Fruit fly (Drosophila melanogaster) whole organism, embryonic: ENCODE measurements around the gene FucTC.
A peak's percentile ranks its signal among the peaks of the same experiment; 100 is the strongest.

Experiments used
- ATbp ChIP-seq: fragments of 200-800 bp; sonication (Bioruptor generic); optimal IDR thresholded peaks from 2 replicates; lab custom pipeline; 2017; ENCODE audit warnings: missing biosample characterization, mild to moderate bottlenecking, missing genetic modification characterization, missing genetic modification reagents
- Bdp1 ChIP-seq: fragments of 200-800 bp; sonication (Bioruptor generic); optimal IDR thresholded peaks from 3 replicates; lab custom pipeline; 2016; ENCODE audit warnings: missing biosample characterization, missing genetic modification characterization
- Blimp-1 ChIP-seq: fragments of 200-800 bp; sonication (Bioruptor generic); optimal IDR thresholded peaks from 3 replicates; lab custom pipeline; 2018; ENCODE audit warnings: missing biosample characterization, missing genetic modification characterization, mild to moderate bottlenecking, moderate library complexity, missing genetic modification reagents
- CG10209 ChIP-seq: fragments of 200-800 bp; sonication (Bioruptor generic); optimal IDR thresholded peaks from 3 replicates; lab custom pipeline; 2017; ENCODE audit warnings: missing biosample characterization, mild to moderate bottlenecking, missing genetic modification characterization, missing genetic modification reagents
- CG11560 ChIP-seq: fragments of 200-800 bp; sonication (Bioruptor generic); IDR thresholded peaks from 3 replicates; pipeline ENCODE4 v1.3.6; 2022; ENCODE audit warnings: missing biosample characterization, missing genetic modification characterization
- CG11695 ChIP-seq: fragments of 200-800 bp; sonication (Bioruptor generic); IDR thresholded peaks from 3 replicates; pipeline ENCODE4 v1.3.6; 2022; ENCODE audit warnings: missing biosample characterization, missing genetic modification characterization
- CG12155 ChIP-seq: fragments of 200-800 bp; sonication (Bioruptor generic); optimal IDR thresholded peaks from 3 replicates; lab custom pipeline; 2016; ENCODE audit warnings: missing biosample characterization, missing genetic modification characterization
- CG15073 ChIP-seq: fragments of 200-800 bp; sonication (Bioruptor generic); optimal IDR thresholded peaks from 2 replicates; lab custom pipeline; 2016; ENCODE audit warnings: missing biosample characterization, missing genetic modification characterization
- CG1603 ChIP-seq: fragments of 200-800 bp; sonication (Bioruptor generic); optimal IDR thresholded peaks from 2 replicates; lab custom pipeline; 2019; ENCODE audit warnings: missing biosample characterization, mild to moderate bottlenecking, missing genetic modification characterization, moderate library complexity
- CG1647 ChIP-seq: fragments of 200-800 bp; sonication (Bioruptor generic); optimal IDR thresholded peaks from 3 replicates; lab custom pipeline; 2016; ENCODE audit warnings: missing biosample characterization, missing genetic modification characterization
- CG17328 ChIP-seq: fragments of 200-800 bp; sonication (Bioruptor generic); IDR thresholded peaks from 2 replicates; pipeline ENCODE4 v1.3.6; 2022; ENCODE audit warnings: missing biosample characterization, missing genetic modification characterization
- CG17359 ChIP-seq: fragments of 200-800 bp; sonication (Bioruptor generic); optimal IDR thresholded peaks from 3 replicates; lab custom pipeline; 2018; ENCODE audit warnings: missing biosample characterization, mild to moderate bottlenecking, missing genetic modification characterization, moderate library complexity
- CG17829 ChIP-seq: fragments of 200-800 bp; optimal IDR thresholded peaks from 2 replicates; lab custom pipeline; 2019; ENCODE audit warnings: missing biosample characterization, mild to moderate bottlenecking, missing genetic modification characterization, moderate library complexity
- CG2120 ChIP-seq: fragments of 200-800 bp; sonication (Bioruptor generic); optimal IDR thresholded peaks from 3 replicates; lab custom pipeline; 2016; ENCODE audit warnings: missing biosample characterization, missing genetic modification characterization
- CG2202 ChIP-seq: fragments of 200-800 bp; sonication (Bioruptor generic); optimal IDR thresholded peaks from 2 replicates; lab custom pipeline; 2018; ENCODE audit warnings: missing biosample characterization, mild to moderate bottlenecking, missing genetic modification characterization
- CG33213 ChIP-seq: fragments of 200-800 bp; sonication (Bioruptor generic); optimal IDR thresholded peaks from 3 replicates; lab custom pipeline; 2016; ENCODE audit warnings: missing biosample characterization, missing genetic modification characterization
- CG3847 ChIP-seq: fragments of 200-800 bp; sonication (Bioruptor generic); IDR thresholded peaks from 2 replicates; pipeline ENCODE4 v1.3.6; 2022; ENCODE audit warnings: missing biosample characterization, missing genetic modification characterization
- CG7271 ChIP-seq: fragments of 200-800 bp; sonication (Bioruptor generic); optimal IDR thresholded peaks from 2 replicates; lab custom pipeline; 2018; ENCODE audit warnings: missing biosample characterization, mild to moderate bottlenecking, missing genetic modification characterization, moderate library complexity
- CG7556 ChIP-seq: fragments of 200-800 bp; sonication (Bioruptor generic); optimal IDR thresholded peaks from 2 replicates; lab custom pipeline; 2017; ENCODE audit warnings: missing biosample characterization, mild to moderate bottlenecking, missing genetic modification characterization
- CG8944 ChIP-seq: fragments of 200-800 bp; sonication (Bioruptor generic); optimal IDR thresholded peaks from 3 replicates; lab custom pipeline; 2016; ENCODE audit warnings: missing biosample characterization, missing genetic modification characterization
- Dfd ChIP-seq, 2 experiments: fragments of >200 bp; optimal IDR thresholded peaks; 2 replicates each; lab custom pipeline; 2017; ENCODE audit warnings: missing biosample characterization in 2 of 2, missing genetic modification characterization in 2 of 2
- Dll ChIP-seq: fragments of 200-800 bp; sonication (Bioruptor generic); IDR thresholded peaks from 4 replicates; pipeline ENCODE4 v1.3.6; 2022; ENCODE audit warnings: missing biosample characterization, missing genetic modification characterization; ENCODE audit not compliant: partially characterized antibody
- Fer2 ChIP-seq: fragments of 200-800 bp; sonication (Bioruptor generic); optimal IDR thresholded peaks from 2 replicates; lab custom pipeline; 2018; ENCODE audit warnings: missing biosample characterization, mild to moderate bottlenecking, missing genetic modification characterization, moderate library complexity
- HHEX ChIP-seq: fragments of 200-800 bp; sonication (Bioruptor generic); optimal IDR thresholded peaks from 3 replicates; lab custom pipeline; 2017; ENCODE audit warnings: missing biosample characterization, mild to moderate bottlenecking, missing genetic modification characterization, missing genetic modification reagents
- Hand ChIP-seq: fragments of 200-800 bp; sonication (Bioruptor generic); optimal IDR thresholded peaks from 2 replicates; lab custom pipeline; 2017; ENCODE audit warnings: mild to moderate bottlenecking, missing biosample characterization, missing genetic modification reagents, missing genetic modification characterization
- Hmr ChIP-seq: fragments of 200-800 bp; sonication (Bioruptor generic); optimal IDR thresholded peaks from 3 replicates; lab custom pipeline; 2017; ENCODE audit warnings: mild to moderate bottlenecking, missing biosample characterization, missing genetic modification reagents, missing genetic modification characterization
- Hmx ChIP-seq: fragments of 200-800 bp; sonication (Bioruptor generic); optimal IDR thresholded peaks from 2 replicates; lab custom pipeline; 2016; ENCODE audit warnings: missing biosample characterization, missing genetic modification characterization
- Hr3 ChIP-seq: fragments of 200-800 bp; sonication (Bioruptor generic); optimal IDR thresholded peaks from 3 replicates; lab custom pipeline; 2016; ENCODE audit warnings: missing biosample characterization, missing genetic modification characterization
- Jarid2 ChIP-seq: fragments of 200-800 bp; sonication (Bioruptor generic); optimal IDR thresholded peaks from 3 replicates; lab custom pipeline; 2017; ENCODE audit warnings: mild to moderate bottlenecking, missing biosample characterization, missing genetic modification reagents, missing genetic modification characterization
- Lim3 ChIP-seq: fragments of 200-800 bp; sonication (Bioruptor generic); IDR thresholded peaks from 2 replicates; pipeline ENCODE4 v1.3.6; 2022; ENCODE audit warnings: missing biosample characterization, missing genetic modification characterization
- Lpt ChIP-seq: fragments of >200 bp; optimal IDR thresholded peaks from 2 replicates; lab custom pipeline; 2018; ENCODE audit warnings: missing biosample characterization, missing genetic modification characterization
- NC2α ChIP-seq: fragments of 200-800 bp; sonication (Bioruptor generic); optimal IDR thresholded peaks from 2 replicates; lab custom pipeline; 2016; ENCODE audit warnings: missing biosample characterization, missing genetic modification characterization
- PHDP ChIP-seq: fragments of 200-800 bp; sonication (Bioruptor generic); optimal IDR thresholded peaks from 3 replicates; lab custom pipeline; 2018; ENCODE audit warnings: missing biosample characterization, mild to moderate bottlenecking, missing genetic modification characterization, moderate library complexity
- Six4 ChIP-seq: fragments of 200-800 bp; sonication (Bioruptor generic); optimal IDR thresholded peaks from 2 replicates; lab custom pipeline; 2016; ENCODE audit warnings: missing biosample characterization, missing genetic modification characterization
- Xrp1 ChIP-seq: fragments of 200-800 bp; sonication (Bioruptor generic); IDR thresholded peaks from 2 replicates; pipeline ENCODE4 v1.3.6; 2022; ENCODE audit warnings: missing biosample characterization, missing genetic modification characterization
- abd-A ChIP-seq: fragments of 200-800 bp; sonication (Bioruptor generic); optimal IDR thresholded peaks from 3 replicates; lab custom pipeline; 2019; ENCODE audit warnings: missing biosample characterization, mild to moderate bottlenecking, missing genetic modification characterization, moderate library complexity
- amos ChIP-seq: fragments of 200-800 bp; sonication (Bioruptor generic); IDR thresholded peaks from 2 replicates; pipeline ENCODE4 v1.3.6; 2022; ENCODE audit warnings: missing biosample characterization, missing genetic modification characterization; ENCODE audit not compliant: partially characterized antibody
- crc ChIP-seq: fragments of 200-800 bp; sonication (Bioruptor generic); optimal IDR thresholded peaks from 2 replicates; lab custom pipeline; 2016; ENCODE audit warnings: missing biosample characterization, missing genetic modification characterization
- kni ChIP-seq: fragments of 200-800 bp; sonication (Bioruptor generic); optimal IDR thresholded peaks from 3 replicates; lab custom pipeline; 2017; ENCODE audit warnings: mild to moderate bottlenecking, missing biosample characterization, missing genetic modification reagents, missing genetic modification characterization
- lola ChIP-seq, 3 experiments: fragments of >200 bp in 2 of 3; fragments of 200-800 bp in 1 of 3; sonication (Bioruptor generic) in 1 of 3; optimal IDR thresholded peaks; 2 replicates each; lab custom pipeline; 2017 to 2019; ENCODE audit warnings: missing biosample characterization in 3 of 3, missing genetic modification characterization in 3 of 3, mild to moderate bottlenecking in 1 of 3, moderate library complexity in 1 of 3
- lov ChIP-seq, 2 experiments: fragments of 200-800 bp in 1 of 2; fragments of >200 bp in 1 of 2; sonication (Bioruptor generic) in 1 of 2; IDR thresholded peaks in 1 of 2; optimal IDR thresholded peaks in 1 of 2; 2 replicates in 1 of 2; 3 replicates in 1 of 2; pipeline versions ENCODE4 v1.3.6 to Lab custom; 2017 to 2022; ENCODE audit warnings: missing biosample characterization in 1 of 2, missing genetic modification characterization in 1 of 2
- otp ChIP-seq: fragments of 200-800 bp; sonication (Bioruptor generic); IDR thresholded peaks from 3 replicates; pipeline ENCODE4, ENCODE4 v1.3.6; 2022; ENCODE audit warnings: missing biosample characterization, missing genetic modification characterization
- phol ChIP-seq: fragments of 200-800 bp; sonication (Bioruptor generic); optimal IDR thresholded peaks from 3 replicates; lab custom pipeline; 2018; ENCODE audit warnings: missing biosample characterization, mild to moderate bottlenecking, missing genetic modification characterization, moderate library complexity
- psq ChIP-seq: fragments of 200-800 bp; sonication (Bioruptor generic); optimal IDR thresholded peaks from 2 replicates; lab custom pipeline; 2017; ENCODE audit warnings: missing biosample characterization, missing genetic modification characterization
- repo ChIP-seq: fragments of 200-800 bp; sonication (Bioruptor generic); optimal IDR thresholded peaks from 2 replicates; lab custom pipeline; 2016; ENCODE audit warnings: missing biosample characterization, missing genetic modification characterization
- sens ChIP-seq: fragments of 200-800 bp; sonication (Bioruptor generic); peaks from one replicate; lab custom pipeline; 2016; ENCODE audit warnings: missing biosample characterization, missing genetic modification characterization
- tgo ChIP-seq: fragments of 200-800 bp; sonication (Bioruptor generic); IDR thresholded peaks from 3 replicates; pipeline ENCODE4 v1.3.6; 2022; ENCODE audit warnings: missing biosample characterization, missing genetic modification characterization
- trem ChIP-seq: fragments of 200-800 bp; optimal IDR thresholded peaks from 3 replicates; lab custom pipeline; 2019; ENCODE audit warnings: missing biosample characterization, mild to moderate bottlenecking, missing genetic modification characterization, moderate library complexity
- tup ChIP-seq: fragments of 200-800 bp; sonication (Bioruptor generic); optimal IDR thresholded peaks from 2 replicates; lab custom pipeline; 2016; ENCODE audit warnings: missing biosample characterization, mild to moderate bottlenecking, missing genetic modification characterization, moderate library complexity
- twi ChIP-seq: fragments of 200-800 bp; optimal IDR thresholded peaks from 2 replicates; lab custom pipeline; 2019; ENCODE audit warnings: missing biosample characterization, mild to moderate bottlenecking, missing genetic modification characterization, moderate library complexity
- vnd ChIP-seq: fragments of 200-800 bp; sonication (Bioruptor generic); IDR thresholded peaks from 3 replicates; pipeline ENCODE4 v1.3.6; 2022; ENCODE audit warnings: missing biosample characterization, missing genetic modification characterization; ENCODE audit not compliant: partially characterized antibody

Gene FucTC

dm6 chrX:23013208-23013607, 2.1 kb upstream of the FucTC start, which contains the start of the genes Rab21 and Coa7 (continued):
- TF ChIP-seq CG10209 (GFP tag; lab: Kevin White, UChicago) (no peak), CG3847 (peak; percentile 75), CG2202 (tag; lab: Kevin White, UChicago) (no peak), repo (GFP tag; lab: Kevin White, UChicago) (no peak), CG11560 (no peak), CG7271 (tag; lab: Kevin White, UChicago) (no peak), CG2120 (GFP tag; lab: Kevin White, UChicago) (peak; percentile 36), Blimp-1 (GFP tag; lab: Kevin White, UChicago) (no peak), CG15073 (GFP tag; lab: Kevin White, UChicago) (no peak), Lpt (GFP tag; lab: Kevin White, UChicago) (no peak), twi (tag; lab: Kevin White, UChicago) (no peak), psq (GFP tag; lab: Kevin White, UChicago) (no peak), CG1603 (tag; lab: Kevin White, UChicago) (peak; percentile 69), abd-A (no peak), HHEX (no peak), Dfd (GFP tag; optimal IDR thresholded peaks at IDR 0.05; lab: Kevin White, UChicago) (no peak), Hmr (GFP tag; lab: Kevin White, UChicago) (peak; percentile 64), CG12155 (GFP tag; lab: Kevin White, UChicago) (peak; percentile 21), CG8944 (GFP tag; lab: Kevin White, UChicago) (no peak), CG17328 (GFP tag; lab: Robert Waterston, UW) (no peak), Six4 (no peak), Fer2 (tag; lab: Kevin White, UChicago) (no peak), crc (GFP tag; lab: Kevin White, UChicago) (no peak), tup (GFP tag; lab: Kevin White, UChicago) (no peak), Xrp1 (no peak), Hmx (no peak), trem (tag; lab: Kevin White, UChicago) (peak; percentile 61), ATbp (no peak), otp (no peak), Bdp1 (no peak), PHDP (tag; lab: Kevin White, UChicago) (no peak), Hand (GFP tag; lab: Kevin White, UChicago) (no peak), CG17829 (tag; lab: Kevin White, UChicago) (peak; percentile 12), NC2α (GFP tag; lab: Kevin White, UChicago) (no peak), Dll (GFP tag; lab: Robert Waterston, UW) (peak; percentile 95), CG7556 (GFP tag; lab: Kevin White, UChicago) (no peak), vnd (peak; percentile 96), phol (tag; lab: Kevin White, UChicago) (peak; percentile 62), CG1647 (GFP tag; lab: Kevin White, UChicago) (no peak), sens (GFP tag; lab: Kevin White, UChicago) (peak; percentile 84), lola (GFP tag; optimal IDR thresholded peaks at IDR 0.05; lab: Kevin White, UChicago) (peak in 1 of 3 experiments; percentile 0), Lim3 (GFP tag; lab: Robert Waterston, UW) (no peak), tgo (GFP tag; lab: Robert Waterston, UW) (no peak), CG33213 (GFP tag; lab: Kevin White, UChicago) (peak; percentile 78), kni (GFP tag; lab: Kevin White, UChicago) (no peak), lov (optimal IDR thresholded peaks at IDR 0.05; lab: Kevin White, UChicago) (no peak), lov (GFP tag; IDR thresholded peaks at IDR 0.05; lab: Robert Waterston, UW) (no peak), amos (GFP tag; lab: Robert Waterston, UW) (peak; percentile 96), Hr3 (GFP tag; lab: Kevin White, UChicago) (no peak), CG11695 (GFP tag; lab: Robert Waterston, UW) (no peak), Jarid2 (no peak), CG17359 (tag; lab: Kevin White, UChicago) (no peak)
